Worm (Caenorhabditis elegans) whole organism, early embryonic: ENCODE measurements around the gene orc-5.

Source experiments
- ama-1 ChIP-seq: fragments of 150-350 bp; optimal IDR thresholded peaks from 2 replicates; lab custom pipeline; 2014
- ceh-36 ChIP-seq: sonication (generic microtip); optimal IDR thresholded peaks from 2 replicates; lab custom pipeline; 2016; ENCODE audit warnings: missing genetic modification characterization, inconsistent platforms, missing compliant biosample characterization
- hmbx-1 ChIP-seq: sonication (generic microtip); optimal IDR thresholded peaks from 2 replicates; lab custom pipeline; 2016; ENCODE audit warnings: mild to moderate bottlenecking, missing genetic modification characterization, missing compliant biosample characterization
- hnd-1 ChIP-seq: sonication (generic microtip); optimal IDR thresholded peaks from 2 replicates; lab custom pipeline; 2016; ENCODE audit warnings: missing genetic modification characterization, missing compliant biosample characterization
- scrt-1 ChIP-seq: fragments of 200-800 bp; sonication (Bioruptor generic); IDR thresholded peaks from 2 replicates; pipeline ENCODE4 v1.3.6; 2022; ENCODE audit warnings: missing genetic modification characterization, missing compliant biosample characterization

- TF ChIP-seq ama-1 (lab: Kevin White, UChicago) = no peak
- no peak for TF ChIP-seq hmbx-1
- TF ChIP-seq scrt-1 (GFP tag; lab: Robert Waterston, UW) = no peak
- TF ChIP-seq ceh-36 = no peak
- no peak for TF ChIP-seq hnd-1 (tag; lab: Kevin White, UChicago)
Measured at ce11 chrIV:10697022-10697979, 37.1 kb downstream of the orc-5 start, which contains the start of gene allo-1.
